Worm (Caenorhabditis elegans): ENCODE data around the gene clec-212.

- TF ChIP-seq flt-1 (GFP tag; IDR thresholded peaks at IDR 0.05) (no peak), ama-1 (optimal IDR thresholded peaks at IDR 0.05) (no peak), B0310.2 (tag; optimal IDR thresholded peaks at IDR 0.05) (no peak), ets-7 (tag; optimal IDR thresholded peaks at IDR 0.05) (no peak)
Observed at ce11 chrV:7600149-7600548, 30.0 kb upstream of the clec-212 start, which contains the start of gene C50E3.9.

Data from whole organism, early embryonic.